Worm (Caenorhabditis elegans) whole organism, late embryonic: Measurements from ENCODE around the gene F59A6.4.
A peak's percentile ranks its signal among the peaks of the same experiment; 100 is the strongest.

Experiments
- fkh-10 ChIP-seq: fragments of 150-350 bp; optimal IDR thresholded peaks from 2 replicates; lab custom pipeline; 2014; ENCODE audit warnings: missing biosample characterization, missing genetic modification reagents, missing genetic modification characterization
- gmeb-2 ChIP-seq: sonication (generic microtip); optimal IDR thresholded peaks from 2 replicates; lab custom pipeline; 2016; ENCODE audit warnings: missing genetic modification characterization, inconsistent platforms, missing compliant biosample characterization
- nhr-11 ChIP-seq: fragments of 150-350 bp; optimal IDR thresholded peaks from 2 replicates; lab custom pipeline; 2014; ENCODE audit warnings: missing biosample characterization, missing genetic modification characterization
- tbx-2 ChIP-seq: sonication (generic microtip); optimal IDR thresholded peaks from 2 replicates; lab custom pipeline; 2016; ENCODE audit warnings: missing genetic modification characterization, missing compliant biosample characterization

DNA sequence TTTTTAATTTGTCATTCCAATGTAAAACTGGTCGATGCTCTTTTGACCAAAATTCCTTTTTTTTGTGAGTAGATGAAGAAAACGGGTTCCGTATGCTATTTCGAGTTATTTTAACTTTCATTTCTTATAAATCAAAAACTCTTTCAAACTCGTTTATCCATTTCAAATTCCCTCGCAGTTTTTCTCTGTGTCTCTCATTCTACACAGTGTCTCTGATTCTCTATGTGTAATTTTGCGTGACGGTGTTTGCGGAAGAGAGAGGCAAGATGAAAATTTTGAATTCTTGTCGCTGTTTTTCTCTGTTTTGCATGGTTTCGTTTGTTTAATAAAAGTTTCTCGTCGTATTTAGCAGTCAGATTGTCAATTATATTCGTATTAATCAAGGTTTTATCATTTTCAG lies 5.8 kb upstream of the F59A6.4 start, which contains the start of gene citk-2:
- no peak for TF ChIP-seq gmeb-2 (tag; lab: Kevin White, UChicago)
- TF ChIP-seq nhr-11 (tag; lab: Kevin White, UChicago) = no peak
- peak; percentile 9 for TF ChIP-seq tbx-2
- no peak for TF ChIP-seq fkh-10 (GFP tag; lab: Kevin White, UChicago)
